Worm (Caenorhabditis elegans): ENCODE data around the gene pfas-1.

DNA sequence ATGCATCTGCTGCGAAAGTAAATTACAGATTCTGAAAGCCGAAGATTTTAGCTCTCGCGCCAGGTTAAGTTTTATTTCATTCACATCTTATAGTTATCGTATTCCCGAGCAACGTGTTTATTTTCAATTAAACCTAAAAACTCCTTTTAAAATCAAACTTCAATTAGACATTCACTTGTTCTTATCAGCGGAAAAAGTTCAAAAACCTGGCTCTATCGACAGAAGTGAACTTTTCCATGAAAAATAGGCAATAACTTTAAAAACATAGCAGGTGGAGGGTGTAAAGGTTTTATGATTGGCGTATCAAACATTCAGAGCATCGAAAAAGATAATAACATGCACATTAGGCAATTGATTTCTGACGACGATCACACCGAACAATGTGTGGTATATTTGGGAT, 45.9 kb upstream of the pfas-1 start, which contains the start of gene ppat-1:
- TF ChIP-seq hnd-1 (tag; optimal IDR thresholded peaks at IDR 0.05) (no peak), pes-1 (GFP tag; IDR thresholded peaks at IDR 0.05) (no peak), tbx-37 (GFP tag; conservative IDR thresholded peaks at IDR 0.05) (no peak), scrt-1 (GFP tag; IDR thresholded peaks at IDR 0.05) (no peak), ama-1 (optimal IDR thresholded peaks at IDR 0.05) (no peak), hmbx-1 (tag; optimal IDR thresholded peaks at IDR 0.05) (no peak)

Measured in whole organism, early embryonic.